Fruit fly (Drosophila melanogaster) whole organism, embryonic: ENCODE data around the gene Cht5.

ENCODE experiments used
- BEAF-32 ChIP-seq: fragments of 200-800 bp; sonication (Bioruptor generic); optimal IDR thresholded peaks from 3 replicates; lab custom pipeline; 2017; ENCODE audit warnings: missing biosample characterization, missing genetic modification characterization, mild to moderate bottlenecking, moderate library complexity, missing genetic modification reagents
- CG10959 ChIP-seq: fragments of 200-800 bp; sonication (Bioruptor generic); IDR thresholded peaks from 2 replicates; pipeline ENCODE4 v1.3.6; 2022; ENCODE audit warnings: missing biosample characterization, missing genetic modification characterization
- CG15011 ChIP-seq: fragments of 200-800 bp; sonication (Bioruptor generic); optimal IDR thresholded peaks from 3 replicates; lab custom pipeline; 2018; ENCODE audit warnings: missing biosample characterization, mild to moderate bottlenecking, missing genetic modification characterization
- CG15073 ChIP-seq: fragments of 200-800 bp; sonication (Bioruptor generic); optimal IDR thresholded peaks from 2 replicates; lab custom pipeline; 2016; ENCODE audit warnings: missing biosample characterization, missing genetic modification characterization
- CG17829 ChIP-seq: fragments of 200-800 bp; optimal IDR thresholded peaks from 2 replicates; lab custom pipeline; 2019; ENCODE audit warnings: missing biosample characterization, mild to moderate bottlenecking, missing genetic modification characterization, moderate library complexity
- CG2199 ChIP-seq: fragments of 200-800 bp; sonication (Bioruptor generic); IDR thresholded peaks from 3 replicates; pipeline ENCODE4 v1.3.6; 2022; ENCODE audit warnings: missing biosample characterization, missing genetic modification characterization
- CG5180 ChIP-seq: fragments of 200-800 bp; sonication (Bioruptor generic); optimal IDR thresholded peaks from 3 replicates; lab custom pipeline; 2017; ENCODE audit warnings: missing biosample characterization, missing genetic modification characterization, mild to moderate bottlenecking, moderate library complexity, missing genetic modification reagents
- CG8924 ChIP-seq: fragments of 200-800 bp; optimal IDR thresholded peaks from 3 replicates; lab custom pipeline; 2019; ENCODE audit warnings: missing biosample characterization, mild to moderate bottlenecking, missing genetic modification characterization, moderate library complexity
- CG9609 ChIP-seq: fragments of 200-800 bp; sonication (Bioruptor generic); optimal IDR thresholded peaks from 3 replicates; lab custom pipeline; 2016; ENCODE audit warnings: missing biosample characterization, missing genetic modification characterization
- CG9797 ChIP-seq: fragments of 200-800 bp; sonication (Bioruptor generic); optimal IDR thresholded peaks from 3 replicates; lab custom pipeline; 2018; ENCODE audit warnings: missing biosample characterization, mild to moderate bottlenecking, missing genetic modification characterization
- Hr78 ChIP-seq, 2 experiments: fragments of 200-800 bp in 1 of 2; fragments of >200 bp in 1 of 2; sonication (Bioruptor generic) in 1 of 2; optimal IDR thresholded peaks; 2 replicates each; lab custom pipeline; 2017 to 2019; ENCODE audit warnings: missing biosample characterization in 2 of 2, missing genetic modification characterization in 2 of 2, mild to moderate bottlenecking in 1 of 2, moderate library complexity in 1 of 2
- Lim3 ChIP-seq: fragments of 200-800 bp; sonication (Bioruptor generic); IDR thresholded peaks from 2 replicates; pipeline ENCODE4 v1.3.6; 2022; ENCODE audit warnings: missing biosample characterization, missing genetic modification characterization
- Med ChIP-seq: fragments of 200-800 bp; sonication (Bioruptor generic); peaks from one replicate; lab custom pipeline; 2016; ENCODE audit warnings: missing biosample characterization, missing genetic modification characterization, mild to moderate bottlenecking, inconsistent platforms, moderate library complexity
- Pdp1 ChIP-seq, 2 experiments: fragments of 200-800 bp; sonication (Bioruptor generic); optimal IDR thresholded peaks; 3 replicates each; lab custom pipeline; 2016; ENCODE audit warnings: missing biosample characterization in 2 of 2, missing genetic modification characterization in 2 of 2, mild to moderate bottlenecking in 1 of 2, moderate library complexity in 1 of 2
- Poxn ChIP-seq: fragments of 200-800 bp; sonication (Bioruptor generic); IDR thresholded peaks from 2 replicates; pipeline ENCODE4 v1.3.6; 2022; ENCODE audit warnings: missing biosample characterization, missing genetic modification characterization
- Rx ChIP-seq: fragments of 200-800 bp; sonication (Bioruptor generic); IDR thresholded peaks from 2 replicates; pipeline ENCODE4 v1.3.6; 2022; ENCODE audit warnings: missing biosample characterization, missing genetic modification characterization
- Xbp1 ChIP-seq: fragments of 200-800 bp; sonication (Bioruptor generic); optimal IDR thresholded peaks from 3 replicates; lab custom pipeline; 2016; ENCODE audit warnings: missing biosample characterization, mild to moderate bottlenecking, missing genetic modification characterization
- ara ChIP-seq: fragments of 200-800 bp; sonication (Bioruptor generic); IDR thresholded peaks from 2 replicates; pipeline ENCODE4 v1.3.6; 2022; ENCODE audit warnings: missing biosample characterization, missing genetic modification characterization
- bab2 ChIP-seq: fragments of 200-800 bp; sonication (Bioruptor generic); optimal IDR thresholded peaks from 2 replicates; lab custom pipeline; 2016; ENCODE audit warnings: missing biosample characterization, missing genetic modification characterization
- btn ChIP-seq: fragments of 200-800 bp; sonication (Bioruptor generic); optimal IDR thresholded peaks from 2 replicates; lab custom pipeline; 2016; ENCODE audit warnings: missing biosample characterization, missing genetic modification characterization
- chinmo ChIP-seq: fragments of 200-800 bp; sonication (Bioruptor generic); IDR thresholded peaks from 4 replicates; pipeline ENCODE4 v1.3.6; 2022; ENCODE audit warnings: missing biosample characterization, missing genetic modification characterization; ENCODE audit not compliant: partially characterized antibody
- crol ChIP-seq: fragments of 200-800 bp; sonication (Bioruptor generic); IDR thresholded peaks from 2 replicates; pipeline ENCODE4 v1.3.6; 2022; ENCODE audit warnings: missing biosample characterization, missing genetic modification characterization
- dan ChIP-seq: fragments of 200-800 bp; sonication (Bioruptor generic); IDR thresholded peaks from 2 replicates; pipeline ENCODE4 v1.3.6; 2022; ENCODE audit warnings: missing biosample characterization, missing genetic modification characterization
- hkb ChIP-seq, 2 experiments: fragments of 200-800 bp in 1 of 2; fragments of >200 bp in 1 of 2; sonication (Bioruptor generic) in 1 of 2; IDR thresholded peaks in 1 of 2; optimal IDR thresholded peaks in 1 of 2; 2 replicates each; pipeline versions ENCODE4 v1.3.6 to Lab custom; 2017 to 2022; ENCODE audit warnings: missing biosample characterization in 1 of 2, missing genetic modification characterization in 1 of 2
- org-1 ChIP-seq: fragments of 200-800 bp; sonication (Bioruptor generic); optimal IDR thresholded peaks from 2 replicates; lab custom pipeline; 2017; ENCODE audit warnings: missing biosample characterization, missing genetic modification characterization
- pfk ChIP-seq: fragments of 200-800 bp; sonication (Bioruptor generic); optimal IDR thresholded peaks from 2 replicates; lab custom pipeline; 2018; ENCODE audit warnings: missing biosample characterization, mild to moderate bottlenecking, missing genetic modification characterization, moderate library complexity
- pho ChIP-seq: fragments of 200-800 bp; sonication (Bioruptor generic); optimal IDR thresholded peaks from 2 replicates; lab custom pipeline; 2016; ENCODE audit warnings: missing biosample characterization, missing genetic modification characterization
- salm ChIP-seq: fragments of 200-800 bp; sonication (Bioruptor generic); optimal IDR thresholded peaks from 2 replicates; lab custom pipeline; 2018; ENCODE audit warnings: missing biosample characterization, mild to moderate bottlenecking, missing genetic modification characterization
- sd ChIP-seq: fragments of 200-800 bp; sonication (Bioruptor generic); optimal IDR thresholded peaks from 3 replicates; lab custom pipeline; 2018; ENCODE audit warnings: missing biosample characterization, mild to moderate bottlenecking, missing genetic modification characterization, moderate library complexity
- sens ChIP-seq: fragments of 200-800 bp; sonication (Bioruptor generic); peaks from one replicate; lab custom pipeline; 2016; ENCODE audit warnings: missing biosample characterization, missing genetic modification characterization
- twi ChIP-seq: fragments of 200-800 bp; optimal IDR thresholded peaks from 2 replicates; lab custom pipeline; 2019; ENCODE audit warnings: missing biosample characterization, mild to moderate bottlenecking, missing genetic modification characterization, moderate library complexity
- yki ChIP-seq: fragments of >200 bp; optimal IDR thresholded peaks from 3 replicates; lab custom pipeline; 2018

Cht5 gene

DNA sequence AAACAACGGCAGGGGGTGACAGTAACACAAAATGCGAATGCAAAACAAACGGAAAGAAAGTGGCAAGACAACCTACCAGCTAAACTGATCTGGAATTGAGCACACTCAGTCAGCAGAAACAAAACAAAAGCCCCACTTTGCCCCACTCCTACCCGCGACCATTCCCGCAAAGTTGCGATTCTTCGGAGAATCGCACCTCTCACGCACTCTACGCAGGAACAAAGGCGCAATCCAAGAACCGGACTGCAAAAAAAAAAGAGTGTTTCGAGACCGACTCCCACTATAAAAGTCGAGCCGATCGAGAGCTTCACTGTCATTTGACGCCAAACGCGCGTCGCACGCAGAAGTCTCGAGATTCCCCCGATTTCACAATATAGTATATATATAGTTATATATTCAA lies at the start of gene Cht5:
Gene Cht5 (plus strand): TSS at position 311 of the 400 bp plus-strand sequence.
- TF ChIP-seq yki (lab: Kevin White, UChicago) (no peak), sd (tag; lab: Kevin White, UChicago) (no peak), CG8924 (no peak), Xbp1 (GFP tag; lab: Kevin White, UChicago) (no peak), Rx (GFP tag; lab: Robert Waterston, UW) (no peak), dan (GFP tag; lab: Robert Waterston, UW) (no peak), Lim3 (GFP tag; lab: Robert Waterston, UW) (no peak), CG15073 (GFP tag; lab: Kevin White, UChicago) (no peak), bab2 (GFP tag; lab: Kevin White, UChicago) (no peak), salm (no peak), pho (GFP tag; lab: Kevin White, UChicago) (no peak), CG9797 (GFP tag; lab: Kevin White, UChicago) (no peak), org-1 (GFP tag; lab: Kevin White, UChicago) (no peak), CG15011 (GFP tag; lab: Kevin White, UChicago) (no peak)

dm6 chr3R:13718076-13718475 lies 49.3 kb upstream of the Cht5 start, which contains the start of gene Ubc87F:
Ubc87F (minus strand) TSS chr3R:13718176.
- TF ChIP-seq sens (GFP tag; lab: Kevin White, UChicago) (peak; percentile 9), CG9609 (GFP tag; lab: Kevin White, UChicago) (no peak)

- no peak for TF ChIP-seq CG5180
- TF ChIP-seq pfk (GFP tag; lab: Kevin White, UChicago) = no peak
- TF ChIP-seq BEAF-32 = no peak
- no peak for TF ChIP-seq btn (GFP tag; lab: Kevin White, UChicago)
- no peak for TF ChIP-seq Poxn (GFP tag; lab: Robert Waterston, UW)
- TF ChIP-seq twi (tag; lab: Kevin White, UChicago) = peak; percentile 98
- peak; percentile 28 for TF ChIP-seq crol (GFP tag; lab: Robert Waterston, UW)
- peak; percentile 74; the same call in 1 of the 3 replicates for TF ChIP-seq CG2199 (GFP tag; lab: Robert Waterston, UW)
- 0 out of 2 replicates have a peak, but pooled peaks have one; percentile 10 for TF ChIP-seq ara (GFP tag; lab: Robert Waterston, UW)
- TF ChIP-seq chinmo (GFP tag; lab: Robert Waterston, UW) = 0 out of 4 replicates have a peak, but pooled peaks have one; percentile 32
- TF ChIP-seq Med (GFP tag; lab: Kevin White, UChicago) = peak; percentile 65
- TF ChIP-seq, all 482 proteins: peak for 6
Observed at dm6 chr3R:13719053-13719452, 48.3 kb upstream of the Cht5 start.

DNA sequence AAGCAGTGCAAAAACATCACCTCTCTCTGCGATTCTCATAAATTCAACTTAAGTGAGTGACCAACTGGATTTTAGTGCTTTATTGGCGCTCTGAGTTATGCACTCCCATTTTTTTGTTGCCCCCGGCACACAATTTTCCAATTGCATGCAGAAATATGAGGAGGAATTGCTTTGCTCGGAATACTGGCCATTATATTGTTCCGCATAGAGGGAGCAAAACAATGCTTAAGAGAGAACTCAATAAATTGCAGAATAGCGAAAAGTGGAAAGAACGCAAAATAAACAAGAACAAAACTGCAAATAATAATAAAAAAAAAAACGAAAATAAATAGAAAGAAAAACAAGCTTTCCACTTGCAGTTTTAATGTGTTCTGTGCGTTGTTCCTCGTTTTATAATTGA lies 46.6 kb upstream of the Cht5 start:
- no peak for TF ChIP-seq hkb (optimal IDR thresholded peaks at IDR 0.05; lab: Kevin White, UChicago)
- no peak for TF ChIP-seq hkb (GFP tag; IDR thresholded peaks at IDR 0.05; lab: Robert Waterston, UW)
- TF ChIP-seq CG17829 = peak; percentile 77
- TF ChIP-seq CG10959 (GFP tag; lab: Robert Waterston, UW) = 0 out of 2 replicates have a peak, but pooled peaks have one; percentile 12

dm6 chr3R:13721998-13722397 lies 45.4 kb upstream of the Cht5 start:
- peak in 1 of 2 experiments; percentile 91 for TF ChIP-seq Pdp1 (GFP tag; optimal IDR thresholded peaks at IDR 0.05; lab: Kevin White, UChicago)
- no peak for TF ChIP-seq Hr78 (GFP tag; optimal IDR thresholded peaks at IDR 0.05; lab: Kevin White, UChicago)
